Worm (Caenorhabditis elegans) whole organism, L4/young adult: Measurements from ENCODE around the gene elpc-4.

Experiments used
- W03F9.2 ChIP-seq: fragments of 150-350 bp; optimal IDR thresholded peaks from 2 replicates; lab custom pipeline; 2014; ENCODE audit warnings: missing biosample characterization, missing genetic modification characterization
- dao-5 ChIP-seq: sonication (generic microtip); optimal IDR thresholded peaks from 2 replicates; lab custom pipeline; 2016; ENCODE audit warnings: missing genotype, missing genetic modification characterization, moderate library complexity, missing compliant biosample characterization
- him-1 ChIP-seq: sonication (generic microtip); optimal IDR thresholded peaks from 2 replicates; lab custom pipeline; 2016; ENCODE audit warnings: missing genotype, missing genetic modification reagents, missing genetic modification characterization, missing compliant biosample characterization

ce11 chrIV:8006161-8006560 lies 10.6 kb upstream of the elpc-4 start:
- no peak for TF ChIP-seq him-1
- TF ChIP-seq W03F9.2 (tag; lab: Kevin White, UChicago): no peak
- no peak for TF ChIP-seq dao-5 (tag; lab: Kevin White, UChicago)
